Worm (Caenorhabditis elegans) whole organism, mixed stage, embryonic: ENCODE results near the gene hil-4.

ENCODE experiments used
- M03D4.4 ChIP-seq: sonication (generic microtip); optimal IDR thresholded peaks from 2 replicates; lab custom pipeline; 2017; ENCODE audit warnings: mild to moderate bottlenecking, missing genetic modification characterization, missing compliant biosample characterization
- blmp-1 ChIP-seq: fragments of 150-350 bp; optimal IDR thresholded peaks from 2 replicates; lab custom pipeline; 2014; ENCODE audit warnings: missing biosample characterization, missing genetic modification characterization
- ceh-39 ChIP-seq: fragments of 150-350 bp; optimal IDR thresholded peaks from 2 replicates; lab custom pipeline; 2014; ENCODE audit warnings: missing biosample characterization, missing genetic modification characterization
- ceh-43 ChIP-seq: fragments of 200-800 bp; sonication (Bioruptor generic); optimal IDR thresholded peaks from 2 replicates; lab custom pipeline; 2018; ENCODE audit warnings: mild to moderate bottlenecking, missing genetic modification characterization, moderate library complexity, missing compliant biosample characterization
- ceh-83 ChIP-seq: fragments of 200-800 bp; sonication (Bioruptor generic); optimal IDR thresholded peaks from 2 replicates; lab custom pipeline; 2018; ENCODE audit warnings: mild to moderate bottlenecking, missing genetic modification characterization, missing compliant biosample characterization
- ces-1 ChIP-seq: fragments of 150-350 bp; optimal IDR thresholded peaks from 2 replicates; lab custom pipeline; 2014; ENCODE audit warnings: missing biosample characterization, missing genetic modification reagents, missing genetic modification characterization
- cnd-1 ChIP-seq: fragments of 200-800 bp; sonication (Bioruptor generic); optimal IDR thresholded peaks from 2 replicates; lab custom pipeline; 2018; ENCODE audit warnings: mild to moderate bottlenecking, missing genetic modification characterization, missing compliant biosample characterization
- drap-1 ChIP-seq: fragments of 200-800 bp; sonication (Bioruptor generic); optimal IDR thresholded peaks from 3 replicates; lab custom pipeline; 2018; ENCODE audit warnings: mild to moderate bottlenecking, missing genetic modification characterization, missing compliant biosample characterization
- elt-3 ChIP-seq: fragments of 150-350 bp; optimal IDR thresholded peaks from 2 replicates; lab custom pipeline; 2014; ENCODE audit warnings: missing biosample characterization, missing genetic modification characterization
- flh-1 ChIP-seq: fragments of 200-800 bp; sonication (Bioruptor generic); optimal IDR thresholded peaks from 2 replicates; lab custom pipeline; 2018; ENCODE audit warnings: mild to moderate bottlenecking, missing genetic modification characterization, moderate library complexity, missing compliant biosample characterization
- ham-2 ChIP-seq: fragments of 200-800 bp; sonication (Bioruptor generic); optimal IDR thresholded peaks from 2 replicates; lab custom pipeline; 2018; ENCODE audit warnings: mild to moderate bottlenecking, missing genetic modification characterization, missing compliant biosample characterization
- hlh-1 ChIP-seq: fragments of 150-350 bp; optimal IDR thresholded peaks from 2 replicates; lab custom pipeline; 2014; ENCODE audit warnings: missing biosample characterization, missing genetic modification reagents, missing genetic modification characterization
- lin-13 ChIP-seq: fragments of 150-350 bp; optimal IDR thresholded peaks from 2 replicates; lab custom pipeline; 2014; ENCODE audit warnings: missing biosample characterization, missing genetic modification characterization
- mab-5 ChIP-seq: fragments of 150-350 bp; optimal IDR thresholded peaks from 2 replicates; lab custom pipeline; 2014; ENCODE audit warnings: missing biosample characterization, missing genetic modification characterization
- mep-1 ChIP-seq: fragments of 150-350 bp; optimal IDR thresholded peaks from 2 replicates; lab custom pipeline; 2017; ENCODE audit warnings: missing biosample characterization, missing genetic modification reagents, missing genetic modification characterization, inconsistent platforms
- nhr-12 ChIP-seq: fragments of 150-350 bp; optimal IDR thresholded peaks from 2 replicates; lab custom pipeline; 2014; ENCODE audit warnings: missing biosample characterization, missing genetic modification characterization
- nhr-2 ChIP-seq: fragments of 150-350 bp; optimal IDR thresholded peaks from 2 replicates; lab custom pipeline; 2014; ENCODE audit warnings: missing biosample characterization, missing genetic modification characterization
- nhr-237 ChIP-seq: fragments of 150-350 bp; optimal IDR thresholded peaks from 2 replicates; lab custom pipeline; 2014; ENCODE audit warnings: missing biosample characterization, missing genetic modification characterization
- nhr-28 ChIP-seq: fragments of 150-350 bp; optimal IDR thresholded peaks from 2 replicates; lab custom pipeline; 2014; ENCODE audit warnings: missing biosample characterization, missing genetic modification characterization
- nhr-76 ChIP-seq: sonication (generic microtip); optimal IDR thresholded peaks from 2 replicates; lab custom pipeline; 2017; ENCODE audit warnings: missing biosample characterization, missing genetic modification characterization
- pha-4 ChIP-seq: fragments of 150-350 bp; optimal IDR thresholded peaks from 2 replicates; lab custom pipeline; 2018; ENCODE audit warnings: missing biosample characterization, missing genetic modification reagents, missing genetic modification characterization
- snpc-4 ChIP-seq: fragments of 150-350 bp; optimal IDR thresholded peaks from 2 replicates; lab custom pipeline; 2014; ENCODE audit warnings: missing biosample characterization, missing genetic modification characterization
- tbx-8 ChIP-seq: fragments of 200-800 bp; sonication (Bioruptor generic); optimal IDR thresholded peaks from 2 replicates; lab custom pipeline; 2018; ENCODE audit warnings: mild to moderate bottlenecking, missing genetic modification characterization, moderate library complexity, missing compliant biosample characterization
- unc-120 ChIP-seq: sonication (generic microtip); optimal IDR thresholded peaks from 2 replicates; lab custom pipeline; 2017; ENCODE audit warnings: missing genetic modification characterization, missing compliant biosample characterization; ENCODE audit not compliant: poor library complexity, severe bottlenecking
- unc-39 ChIP-seq: fragments of 150-350 bp; optimal IDR thresholded peaks from 2 replicates; lab custom pipeline; 2014; ENCODE audit warnings: missing biosample characterization, missing genetic modification characterization
- unc-62 ChIP-seq: fragments of 150-350 bp; optimal IDR thresholded peaks from 2 replicates; lab custom pipeline; 2014; ENCODE audit warnings: missing biosample characterization, missing genetic modification reagents, missing genetic modification characterization
- ztf-11 ChIP-seq: fragments of 150-350 bp; optimal IDR thresholded peaks from 2 replicates; lab custom pipeline; 2014; ENCODE audit warnings: missing biosample characterization, missing genetic modification characterization

Gene hil-4

DNA sequence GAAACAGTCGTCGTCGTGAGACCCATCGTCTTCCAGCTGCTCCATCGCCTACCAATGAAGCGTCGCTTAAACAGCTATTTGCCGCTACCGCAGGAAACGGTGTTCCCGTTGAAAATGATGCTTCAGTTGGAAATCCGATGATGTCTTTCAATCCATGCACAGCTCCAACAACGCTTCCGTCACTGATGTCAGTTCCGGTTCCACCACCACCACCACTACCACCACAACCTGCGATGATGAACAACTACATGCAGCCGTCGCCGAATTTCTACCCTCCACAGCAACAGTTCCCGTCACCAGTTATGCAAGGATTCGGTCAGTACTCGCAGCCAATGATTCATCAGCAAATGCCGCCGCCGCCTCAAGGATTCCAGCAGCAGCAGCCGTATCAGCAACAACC lies 20.2 kb upstream of the hil-4 start:
- TF ChIP-seq unc-62 (GFP tag; lab: Kevin White, UChicago) = no peak
- peak; percentile 27 for TF ChIP-seq ceh-83 (GFP tag; lab: Kevin White, UChicago)
- TF ChIP-seq hlh-1 (tag; lab: Kevin White, UChicago) = no peak

DNA sequence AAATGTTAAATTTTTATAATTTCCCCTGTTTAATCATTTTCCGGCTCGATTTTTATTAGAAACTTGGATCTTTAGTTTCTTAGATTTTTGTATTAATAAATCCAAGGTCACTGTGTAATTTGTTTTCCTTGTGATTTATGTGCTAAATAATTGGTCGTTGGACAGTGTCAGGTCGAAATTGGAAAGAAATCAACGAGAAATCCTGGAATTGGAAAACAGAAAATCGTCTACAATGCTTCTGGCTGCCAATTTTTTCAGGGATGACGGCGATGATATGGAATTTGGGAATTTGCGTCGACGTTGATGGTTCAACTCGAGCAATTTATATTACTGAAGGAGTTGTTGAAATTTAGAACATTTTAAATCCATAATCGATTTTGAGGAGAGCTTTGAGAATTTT lies 19.5 kb upstream of the hil-4 start:
- TF ChIP-seq elt-3 (tag; lab: Kevin White, UChicago) = no peak
- no peak for TF ChIP-seq nhr-12
- no peak for TF ChIP-seq ceh-43 (GFP tag; lab: Kevin White, UChicago)
- TF ChIP-seq lin-13 (tag; lab: Kevin White, UChicago) = no peak
- TF ChIP-seq ztf-11 (tag; lab: Kevin White, UChicago) = no peak
- no peak for TF ChIP-seq unc-120 (tag; lab: Kevin White, UChicago)

DNA sequence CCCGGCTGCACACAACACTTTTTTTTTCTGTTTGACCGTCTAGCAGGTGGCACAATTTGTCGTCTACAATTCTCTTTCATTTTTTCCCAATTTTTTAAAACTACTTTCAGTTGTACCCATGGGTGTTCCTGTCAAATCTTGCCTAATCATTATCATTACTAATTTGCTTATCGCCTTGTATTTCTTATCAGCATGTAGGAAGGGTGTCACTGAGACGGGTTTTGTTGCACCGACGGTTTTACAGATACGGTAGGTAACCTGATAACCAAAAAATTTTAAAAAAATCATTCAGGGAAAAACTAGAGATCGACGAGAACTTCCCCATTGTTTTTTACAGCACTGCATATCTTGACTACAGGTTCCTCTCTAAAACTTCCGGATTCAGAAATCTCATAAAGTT lies 16.4 kb upstream of the hil-4 start, which contains the start of gene F39G3.2:
Gene F39G3.2, plus strand, starts transcription at position 105 of the 400 bp plus-strand sequence.
- TF ChIP-seq flh-1 (GFP tag; lab: Kevin White, UChicago) (no peak), unc-39 (no peak), unc-62 (GFP tag; lab: Kevin White, UChicago) (no peak), M03D4.4 (tag; lab: Kevin White, UChicago) (no peak), hlh-1 (tag; lab: Kevin White, UChicago) (no peak), nhr-76 (tag; lab: Kevin White, UChicago) (no peak), drap-1 (GFP tag; lab: Kevin White, UChicago) (no peak), tbx-8 (GFP tag; lab: Kevin White, UChicago) (no peak), pha-4 (tag; lab: Kevin White, UChicago) (no peak), ham-2 (GFP tag; lab: Kevin White, UChicago) (no peak)

DNA sequence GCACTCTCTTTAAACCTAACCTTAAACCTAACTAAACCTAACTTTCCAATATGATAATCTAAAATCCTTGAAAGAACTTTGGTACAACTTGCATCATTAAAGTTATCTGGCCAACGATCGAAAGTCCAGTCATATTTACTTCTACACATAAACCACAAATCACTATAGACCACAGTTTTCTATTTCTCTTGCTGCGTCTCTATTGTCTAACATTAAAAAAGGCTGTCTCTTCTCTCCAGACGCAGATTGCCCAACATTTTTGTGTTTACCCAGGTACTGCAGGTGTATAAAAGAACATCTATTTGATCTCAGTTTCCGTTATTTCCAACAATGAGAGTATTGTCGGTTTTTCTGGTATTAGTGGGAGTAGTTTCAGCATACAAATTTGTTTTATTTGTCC lies 11.9 kb upstream of the hil-4 start, which contains the start of gene ugt-61:
Gene ugt-61, plus strand, starts transcription at position 233 of the 400 bp plus-strand sequence.
- TF ChIP-seq nhr-76 (tag; lab: Kevin White, UChicago) = no peak

DNA sequence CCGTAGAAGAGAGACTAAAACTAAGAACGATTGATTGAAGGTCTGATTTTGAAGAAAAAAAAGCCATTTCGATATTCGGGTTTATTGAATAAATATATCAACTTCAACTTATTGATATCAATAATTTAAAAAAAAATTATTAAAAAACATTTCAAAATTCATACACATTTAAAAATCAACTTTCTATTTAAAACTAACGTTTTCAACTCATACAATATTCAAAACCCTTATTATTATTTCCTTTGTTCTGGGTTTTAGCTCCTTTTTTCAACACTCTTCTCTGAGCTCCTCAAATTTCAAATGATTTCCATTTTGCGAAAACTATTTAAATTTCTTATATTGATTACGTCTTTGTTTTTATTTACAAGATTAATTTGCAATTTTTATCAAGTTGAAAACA lies 8.8 kb upstream of the hil-4 start, which contains the start of gene C18G1.7:
Gene C18G1.7, plus strand, starts transcription at position 301 of the 400 bp plus-strand sequence.
- TF ChIP-seq ceh-83 (GFP tag; lab: Kevin White, UChicago) = no peak
- no peak for TF ChIP-seq blmp-1 (tag; lab: Kevin White, UChicago)

DNA sequence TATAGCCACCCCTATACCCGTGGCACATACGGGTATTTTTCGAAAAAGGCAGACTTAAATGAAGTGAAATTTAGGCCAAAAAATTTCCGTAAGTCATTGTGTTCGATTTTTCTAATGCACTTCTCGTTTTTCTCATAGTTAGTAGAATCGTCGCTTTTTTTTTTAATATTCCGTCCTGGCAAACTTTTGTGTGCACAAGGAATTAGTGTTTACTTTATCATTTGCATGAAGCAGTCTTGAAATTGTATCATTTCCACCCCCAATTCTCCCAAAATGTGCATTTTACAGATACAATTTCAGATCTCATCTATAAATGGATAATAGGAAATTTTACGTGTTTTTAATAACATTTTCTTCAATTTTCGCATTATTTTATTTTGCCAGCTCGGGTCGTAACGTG lies 3.8 kb upstream of the hil-4 start, which contains the start of gene C18G1.6:
Gene C18G1.6, plus strand, starts transcription at position 301 of the 400 bp plus-strand sequence.
- TF ChIP-seq snpc-4 (tag; lab: Kevin White, UChicago) = no peak
- TF ChIP-seq unc-62 (GFP tag; lab: Kevin White, UChicago) = no peak
- no peak for TF ChIP-seq unc-120 (tag; lab: Kevin White, UChicago)
- no peak for TF ChIP-seq ceh-39 (tag; lab: Kevin White, UChicago)
- no peak for TF ChIP-seq ces-1
- TF ChIP-seq elt-3 (tag; lab: Kevin White, UChicago) = no peak
- no peak for TF ChIP-seq ceh-83 (GFP tag; lab: Kevin White, UChicago)
- TF ChIP-seq nhr-2 (tag; lab: Kevin White, UChicago) = no peak
- no peak for TF ChIP-seq drap-1 (GFP tag; lab: Kevin White, UChicago)
- no peak for TF ChIP-seq nhr-28 (tag; lab: Kevin White, UChicago)
- no peak for TF ChIP-seq cnd-1
- no peak for TF ChIP-seq hlh-1 (tag; lab: Kevin White, UChicago)
- no peak for TF ChIP-seq M03D4.4 (tag; lab: Kevin White, UChicago)
- no peak for TF ChIP-seq nhr-12
- TF ChIP-seq nhr-76 (tag; lab: Kevin White, UChicago) = no peak
- no peak for TF ChIP-seq ham-2 (GFP tag; lab: Kevin White, UChicago)

DNA sequence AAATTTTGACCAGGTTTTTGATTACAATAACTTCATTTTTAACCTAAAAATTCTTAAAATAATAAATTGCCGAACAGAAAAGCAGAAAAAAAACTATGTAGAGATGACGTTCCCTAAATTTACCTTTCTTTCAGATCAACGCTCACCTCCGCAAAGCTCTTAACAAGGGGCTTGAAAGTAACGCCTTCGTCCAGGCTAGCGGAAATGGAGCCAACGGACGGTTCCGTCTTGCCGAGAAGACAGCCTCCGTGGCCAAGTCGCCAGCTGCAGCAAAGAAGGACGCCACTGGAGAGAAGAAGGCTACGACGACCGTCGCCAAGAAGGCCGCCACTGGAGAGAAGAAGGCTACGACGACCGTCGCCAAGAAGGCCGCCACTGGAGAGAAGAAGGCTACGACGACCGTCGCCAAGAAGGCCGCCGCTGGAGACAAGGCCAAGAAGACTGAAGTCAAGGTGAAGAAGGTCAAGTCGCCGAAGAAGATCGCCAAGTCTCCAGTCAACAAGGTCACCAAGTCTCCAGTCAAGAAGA lies 635 bp downstream of the hil-4 start:
- no peak for TF ChIP-seq mab-5
- TF ChIP-seq mep-1 = no peak
- TF ChIP-seq lin-13 (tag; lab: Kevin White, UChicago) = no peak
- TF ChIP-seq nhr-237 = no peak
